Worm (Caenorhabditis elegans) whole organism, L4/young adult: Measurements from ENCODE around the gene F14H8.5.
"Not testable (repeated sequence)": the region's sequence is repeated elsewhere in the genome, so short reads cannot be mapped to it uniquely, and the experiment has no call there.

Experiments used
- W03F9.2 ChIP-seq: fragments of 150-350 bp; optimal IDR thresholded peaks from 2 replicates; lab custom pipeline; 2014; ENCODE audit warnings: missing biosample characterization, missing genetic modification characterization
- dao-5 ChIP-seq: sonication (generic microtip); optimal IDR thresholded peaks from 2 replicates; lab custom pipeline; 2016; ENCODE audit warnings: missing genotype, missing genetic modification characterization, moderate library complexity, missing compliant biosample characterization
- him-1 ChIP-seq: sonication (generic microtip); optimal IDR thresholded peaks from 2 replicates; lab custom pipeline; 2016; ENCODE audit warnings: missing genotype, missing genetic modification reagents, missing genetic modification characterization, missing compliant biosample characterization

F14H8.5 gene

DNA sequence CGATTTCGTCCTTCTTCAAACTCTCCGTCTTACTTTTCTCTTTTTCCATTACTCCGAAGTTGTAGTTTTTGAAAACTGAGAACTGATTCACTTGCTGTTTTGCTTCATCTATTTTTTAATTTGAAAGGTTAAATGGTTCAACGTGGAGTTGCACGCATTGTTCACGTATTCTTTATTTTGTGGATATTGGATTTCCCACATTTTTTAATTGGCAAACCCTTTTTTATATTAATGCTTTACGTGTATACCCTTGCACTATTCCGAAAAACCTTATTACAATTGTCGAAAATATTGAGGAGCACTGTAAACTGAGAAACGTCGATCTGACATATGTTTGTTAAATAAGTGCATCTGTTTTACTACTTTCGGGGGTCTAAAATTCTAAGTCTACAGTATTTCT, 15.9 kb downstream of the F14H8.5 start, which contains the start of gene melo-3:
TSS of gene melo-3 (minus strand) at position 101 of the 400 bp plus-strand sequence.
- TF ChIP-seq W03F9.2; him-1 (tag; lab: Kevin White, UChicago); dao-5 (tag; lab: Kevin White, UChicago): not testable (repeated sequence)

DNA sequence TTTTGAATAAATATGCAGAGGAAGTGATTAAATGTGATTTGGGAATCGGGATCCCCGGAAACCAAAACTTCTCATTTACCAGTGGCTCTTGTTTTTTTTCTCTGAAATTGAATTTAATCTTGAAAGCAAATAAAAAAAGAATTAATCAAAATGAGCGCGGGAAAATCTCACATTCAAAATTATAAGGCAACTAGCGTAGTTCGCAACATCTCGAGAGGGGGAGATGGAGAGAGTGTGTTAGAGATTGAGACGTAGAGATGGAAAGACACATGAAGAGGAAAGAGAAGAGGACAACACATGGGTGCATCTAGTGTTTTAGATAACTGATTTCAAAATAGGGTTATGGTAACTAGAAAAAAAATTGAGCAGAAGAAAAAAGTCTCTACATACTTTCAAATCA, 27.3 kb downstream of the F14H8.5 start, which contains the start of gene sdc-3:
TSS of gene sdc-3 (minus strand) at position 101 of the 400 bp plus-strand sequence.
- TF ChIP-seq him-1 (tag; lab: Kevin White, UChicago) (no peak), dao-5 (tag; lab: Kevin White, UChicago) (no peak)

DNA sequence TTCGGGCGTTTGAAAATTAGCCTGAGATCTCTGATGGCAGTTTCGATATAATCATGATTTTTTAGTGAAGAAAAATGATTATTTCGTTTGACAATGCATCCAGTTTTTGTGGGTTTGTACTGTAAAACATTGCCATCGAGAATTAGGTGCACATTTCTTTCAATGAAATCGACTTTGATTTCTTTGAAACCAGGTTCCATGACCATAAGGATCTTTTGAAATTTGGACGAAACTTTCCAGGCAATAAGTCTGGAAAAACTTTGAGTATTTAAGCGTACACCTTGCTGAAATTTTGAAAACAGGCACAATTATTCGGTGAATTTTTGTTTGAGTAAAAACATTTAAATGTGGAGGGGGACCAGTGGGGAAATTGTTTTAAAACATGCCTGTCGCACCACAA, 30.9 kb downstream of the F14H8.5 start:
- no peak for TF ChIP-seq dao-5 (tag; lab: Kevin White, UChicago)
- TF ChIP-seq him-1 (tag; lab: Kevin White, UChicago), result no peak
- no peak for TF ChIP-seq W03F9.2

DNA sequence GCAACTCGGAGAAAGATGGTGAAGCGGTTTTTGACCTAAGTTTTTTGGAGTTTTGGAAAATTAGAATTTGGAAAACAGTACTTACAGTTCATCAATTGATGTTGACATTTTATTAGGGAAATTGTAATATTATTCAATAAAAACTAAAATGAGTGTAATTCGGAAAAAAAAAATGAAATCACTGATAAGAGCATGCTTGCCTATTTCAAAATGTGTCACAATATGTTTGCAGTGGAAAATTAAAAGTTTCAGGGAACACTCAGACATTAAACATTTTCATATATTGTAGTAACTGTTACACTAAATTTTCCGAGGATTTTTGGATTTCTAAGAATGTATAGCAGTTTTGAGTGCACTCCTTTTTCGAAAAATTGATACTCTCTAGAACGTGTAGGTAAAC, 31.5 kb downstream of the F14H8.5 start, which contains the start of the genes fbxa-82 and C25D7.5:
TSS of gene fbxa-82 (minus strand) at position 163 of the 400 bp plus-strand sequence.
TSS of gene C25D7.5 (plus strand) at position 283 of the 400 bp plus-strand sequence.
- no peak for TF ChIP-seq dao-5 (tag; lab: Kevin White, UChicago)
- no peak for TF ChIP-seq W03F9.2
- no peak for TF ChIP-seq him-1 (tag; lab: Kevin White, UChicago)

DNA sequence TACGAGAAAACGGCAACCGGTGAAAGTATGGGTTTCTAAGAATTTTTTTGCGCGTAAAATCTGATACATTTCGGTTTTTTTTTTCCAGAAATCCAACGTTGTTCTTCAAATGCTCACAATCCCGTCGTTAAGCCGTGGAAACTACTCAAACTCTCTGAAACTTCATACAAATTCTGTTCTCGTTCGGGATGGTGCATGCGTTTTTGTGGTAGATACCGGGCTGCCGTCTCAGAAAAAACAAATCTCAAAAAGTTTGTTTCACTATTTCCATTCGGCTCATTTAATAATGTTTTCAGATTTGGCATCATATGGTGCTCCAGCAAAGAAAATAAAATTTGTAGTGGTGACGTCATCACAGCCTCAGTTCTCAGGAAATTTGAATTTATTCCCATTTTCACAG, 33.9 kb downstream of the F14H8.5 start:
- TF ChIP-seq W03F9.2 (no peak), him-1 (tag; lab: Kevin White, UChicago) (no peak), dao-5 (tag; lab: Kevin White, UChicago) (no peak)

DNA sequence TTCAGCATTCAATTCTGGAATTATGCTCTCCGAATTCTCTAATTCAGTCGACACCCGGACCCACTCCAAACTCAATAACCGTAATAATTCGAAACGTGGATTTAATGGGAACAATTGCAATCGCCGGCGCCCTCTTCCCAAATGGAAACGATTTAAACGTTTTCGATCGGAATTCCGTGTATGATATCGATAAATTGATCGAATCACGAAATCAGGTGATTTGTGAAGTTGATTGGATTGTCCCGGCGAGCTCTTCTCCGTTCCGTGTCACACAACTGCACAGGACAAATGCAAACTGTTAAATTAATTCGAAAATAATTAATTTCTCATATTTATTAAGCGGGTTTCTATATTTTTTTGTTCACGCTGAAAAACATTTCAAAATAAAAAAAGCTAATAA, 35.0 kb downstream of the F14H8.5 start, which contains the start of gene C25D7.16:
TSS of gene C25D7.16 (plus strand) at position 301 of the 400 bp plus-strand sequence.
- TF ChIP-seq him-1 (tag; lab: Kevin White, UChicago) (no peak), dao-5 (tag; lab: Kevin White, UChicago) (no peak), W03F9.2 (no peak)

DNA sequence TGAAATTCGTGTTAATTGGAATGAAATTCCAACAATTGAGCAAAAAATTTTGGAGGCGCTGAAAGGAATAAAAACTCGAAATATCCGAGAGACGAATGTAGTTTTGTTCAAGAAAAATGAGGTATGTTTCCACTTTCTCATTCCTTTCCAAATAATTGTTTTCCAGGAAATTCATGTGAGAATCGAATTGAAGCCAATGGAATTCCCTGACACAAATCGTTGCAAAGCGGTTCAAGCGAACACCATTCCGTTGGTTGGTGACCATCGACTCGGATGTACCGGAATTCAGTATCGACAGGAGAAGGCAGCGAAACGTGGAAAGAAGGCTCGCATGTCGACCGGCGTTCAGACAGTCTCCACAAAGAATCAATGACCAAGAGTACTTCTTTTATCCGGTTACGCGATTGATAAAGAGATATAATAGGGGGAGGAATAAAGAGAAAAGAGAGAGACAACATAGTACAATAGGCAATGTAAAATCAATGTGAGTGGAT, 35.6 kb downstream of the F14H8.5 start:
- TF ChIP-seq dao-5 (tag; lab: Kevin White, UChicago) (no peak), W03F9.2 (no peak), him-1 (tag; lab: Kevin White, UChicago) (no peak)

DNA sequence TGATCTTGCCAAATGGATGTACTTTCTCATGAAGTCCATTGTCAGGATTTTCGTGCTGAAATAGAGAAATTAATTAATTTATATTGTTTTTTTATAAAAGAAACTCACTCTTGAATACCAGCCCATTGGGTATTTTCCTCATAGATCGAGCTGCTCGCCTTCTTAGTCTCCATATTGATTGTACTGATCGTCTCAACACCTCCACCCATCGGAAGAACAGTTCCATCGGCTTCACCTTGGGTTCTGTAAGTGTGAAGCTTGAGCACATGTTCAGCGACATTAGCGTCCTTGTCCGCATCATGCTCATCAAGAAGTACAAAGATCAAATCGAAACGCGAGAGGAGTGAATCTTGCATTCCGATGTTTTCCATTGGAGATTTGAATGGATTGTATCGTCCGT, 36.9 kb downstream of the F14H8.5 start:
- TF ChIP-seq W03F9.2 (no peak), him-1 (tag; lab: Kevin White, UChicago) (no peak), dao-5 (tag; lab: Kevin White, UChicago) (no peak)

DNA sequence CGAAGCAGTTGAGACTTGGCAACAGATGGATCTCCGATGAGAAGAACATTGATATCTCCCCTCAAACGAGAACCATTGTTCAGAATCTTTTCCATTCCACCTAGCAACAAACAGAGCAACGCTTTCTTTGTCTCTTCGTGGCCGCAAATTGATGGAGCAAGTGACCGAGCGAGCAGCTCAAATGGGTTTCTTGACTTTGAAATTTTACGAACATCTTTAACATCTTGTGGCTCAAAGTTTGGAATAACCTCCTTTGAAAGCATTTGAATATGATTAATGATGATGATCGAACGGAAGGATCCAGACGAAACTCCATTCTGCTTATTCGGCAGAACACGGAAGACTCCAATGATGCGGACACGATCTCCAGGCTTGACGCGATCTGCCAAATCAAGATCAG, 37.6 kb downstream of the F14H8.5 start:
- TF ChIP-seq W03F9.2 (no peak), him-1 (tag; lab: Kevin White, UChicago) (no peak), dao-5 (tag; lab: Kevin White, UChicago) (no peak)

DNA sequence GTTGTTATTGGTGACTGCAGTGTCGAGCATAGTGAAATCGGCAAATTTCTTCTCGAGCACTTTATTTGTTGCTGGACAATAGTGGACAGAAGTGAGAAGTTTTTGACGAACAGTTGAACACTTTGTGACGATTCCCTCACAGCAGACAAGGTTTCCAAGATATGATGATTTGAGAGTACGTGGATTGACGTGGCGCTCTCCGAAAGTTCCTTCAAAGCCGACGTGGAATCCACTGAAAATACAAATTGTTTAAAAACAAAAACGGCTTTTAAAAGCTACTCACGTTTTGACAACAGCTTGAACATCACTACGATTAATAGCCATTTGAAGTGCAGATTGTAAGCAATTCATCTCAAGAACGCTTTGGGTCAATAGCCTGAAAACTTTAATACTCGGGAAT, 38.1 kb downstream of the F14H8.5 start:
- TF ChIP-seq him-1 (tag; lab: Kevin White, UChicago) (no peak), dao-5 (tag; lab: Kevin White, UChicago) (no peak), W03F9.2 (no peak)

DNA sequence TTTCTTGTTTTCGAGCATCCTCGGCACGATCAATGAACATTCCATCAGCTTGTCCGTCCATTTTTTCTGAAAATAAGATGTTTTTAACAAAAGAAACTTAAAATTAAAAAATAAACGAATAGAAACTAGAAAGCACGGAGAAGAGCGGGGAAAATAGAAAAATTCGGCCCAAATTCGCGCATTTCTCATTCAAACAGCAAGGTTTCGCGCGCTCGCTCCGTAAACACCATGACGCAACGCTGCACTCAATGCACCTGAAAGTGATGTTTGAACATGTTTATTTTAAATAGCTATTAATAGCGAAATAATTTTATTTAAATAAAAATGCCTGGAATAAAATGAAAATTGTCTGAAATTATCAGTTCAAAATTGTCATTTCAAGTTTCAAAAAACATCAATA, 38.7 kb downstream of the F14H8.5 start, which contains the start of the genes mcm-3 and C25D7.15:
TSS of gene mcm-3 (minus strand) at position 66 of the 400 bp plus-strand sequence.
TSS of gene C25D7.15 (plus strand) at position 275 of the 400 bp plus-strand sequence.
- TF ChIP-seq W03F9.2 (peak; percentile 32), dao-5 (tag; lab: Kevin White, UChicago) (no peak), him-1 (tag; lab: Kevin White, UChicago) (no peak)

DNA sequence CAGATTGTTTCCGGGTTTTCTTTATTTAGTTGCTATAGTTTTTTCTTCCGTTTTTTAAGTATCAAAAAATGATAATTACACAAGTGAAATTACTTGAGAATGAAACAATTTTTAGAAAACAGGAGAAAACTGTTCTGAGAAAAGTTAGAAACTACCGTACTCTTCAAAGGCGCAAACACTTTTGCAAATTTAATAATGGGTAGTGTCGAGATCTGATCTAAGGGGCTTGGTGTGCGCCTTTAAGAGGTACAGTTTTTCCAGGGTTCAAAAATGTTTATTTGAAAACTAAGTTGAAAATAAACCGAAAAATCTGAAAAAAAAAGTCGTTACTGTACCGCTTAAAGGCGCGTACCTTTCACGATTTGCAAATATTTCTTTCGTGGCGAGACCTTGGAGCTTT, 39.8 kb downstream of the F14H8.5 start:
- TF ChIP-seq dao-5 (tag; lab: Kevin White, UChicago) (no peak), him-1 (tag; lab: Kevin White, UChicago) (no peak), W03F9.2 (no peak)

DNA sequence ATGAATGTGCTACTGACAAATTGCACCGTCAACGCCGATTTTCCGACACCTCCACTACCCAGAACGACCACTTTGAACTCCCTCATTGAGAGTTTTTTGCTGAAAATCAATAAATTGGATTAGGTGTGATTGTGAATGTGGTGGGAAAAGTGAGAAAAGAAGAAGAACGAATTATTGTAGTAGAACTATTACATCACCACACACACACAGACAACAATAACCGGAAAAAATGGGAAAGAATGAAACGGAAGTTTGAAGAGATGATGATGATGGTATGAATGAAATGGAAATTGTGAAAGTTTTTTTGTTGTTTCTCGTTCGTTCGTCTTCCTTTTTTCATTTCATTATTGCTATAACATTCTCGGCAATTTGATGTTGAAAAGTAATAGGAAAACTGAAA, 43.2 kb downstream of the F14H8.5 start, which contains the start of gene rap-2:
TSS of gene rap-2 (minus strand) at position 101 of the 400 bp plus-strand sequence.
- TF ChIP-seq him-1 (tag; lab: Kevin White, UChicago) (no peak), dao-5 (tag; lab: Kevin White, UChicago) (no peak), W03F9.2 (no peak)

DNA sequence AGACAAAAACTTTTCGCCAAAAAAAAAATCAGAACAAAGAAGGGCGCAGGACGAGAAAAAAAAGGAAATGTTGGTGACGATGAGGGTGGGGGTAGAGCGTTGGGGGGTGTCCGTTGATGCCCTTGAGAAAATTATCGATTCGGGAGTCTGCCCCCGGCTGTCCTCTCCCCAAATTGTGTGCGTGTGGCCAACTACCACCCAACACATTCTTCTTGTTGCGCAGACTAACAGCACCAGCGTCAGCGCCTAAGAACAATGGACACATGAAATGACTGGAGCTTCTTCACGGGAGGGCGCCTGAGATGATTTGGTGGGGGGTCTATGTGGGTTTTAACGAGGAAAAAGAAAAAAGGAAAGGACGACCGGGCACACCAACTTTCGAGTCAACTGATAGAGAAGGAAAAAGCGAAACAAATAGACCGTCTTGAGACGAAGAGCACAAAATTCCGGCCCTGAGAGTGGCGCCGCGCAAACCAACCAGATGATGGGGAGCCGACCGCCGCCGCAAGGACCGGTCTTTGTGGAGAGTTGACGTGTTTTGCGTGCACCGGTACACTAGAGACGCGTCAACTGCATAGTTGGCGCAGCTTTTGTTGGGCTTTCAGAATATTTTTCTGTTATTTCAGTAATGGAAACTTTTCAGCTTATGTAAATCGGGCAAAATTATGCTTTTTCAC, 44.4 kb downstream of the F14H8.5 start, which contains the start of gene C25D7.9:
TSS of gene C25D7.9 (plus strand) at position 68 of the 677 bp plus-strand sequence.
- TF ChIP-seq him-1 (tag; lab: Kevin White, UChicago) (no peak), dao-5 (tag; lab: Kevin White, UChicago) (no peak), W03F9.2 (no peak)
